Fruit fly (Drosophila melanogaster): Measurements from ENCODE around the gene mura.

The mura gene

dm6 chr3R:9581089-9581520, 29.5 kb upstream of the mura start, which contains the start of gene CG8301 (continued):
- TF ChIP-seq row (GFP tag; IDR thresholded peaks at IDR 0.05) (peak; percentile 68), MESR4 (GFP tag; optimal IDR thresholded peaks at IDR 0.05) (peak; percentile 4), slbo (GFP tag; IDR thresholded peaks at IDR 0.05) (no peak), unc-4 (GFP tag; IDR thresholded peaks at IDR 0.05; ENCODE audit: partially characterized antibody) (0 out of 2 replicates have a peak, but pooled peaks have one; percentile 20), grau (tag; optimal IDR thresholded peaks at IDR 0.05) (peak; percentile 41), HLH3B (GFP tag; IDR thresholded peaks at IDR 0.05) (0 out of 2 replicates have a peak, but pooled peaks have one; percentile 4), Myb (GFP tag; optimal IDR thresholded peaks at IDR 0.05) (peak; percentile 3), hkb (optimal IDR thresholded peaks at IDR 0.05) (no peak), hkb (GFP tag; IDR thresholded peaks at IDR 0.05) (peak; percentile 70), crol (GFP tag; IDR thresholded peaks at IDR 0.05) (peak; percentile 13; the same call in 1 of the 2 replicates), NfI (GFP tag; optimal IDR thresholded peaks at IDR 0.05) (peak; percentile 22), Blimp-1 (GFP tag; optimal IDR thresholded peaks at IDR 0.05) (peak; percentile 7), fd102C (GFP tag; optimal IDR thresholded peaks at IDR 0.05) (no peak), Ptx1 (GFP tag; IDR thresholded peaks at IDR 0.05) (0 out of 2 replicates have a peak, but pooled peaks have one; percentile 10), CG9609 (GFP tag; optimal IDR thresholded peaks at IDR 0.05) (no peak), Asciz (GFP tag; optimal IDR thresholded peaks at IDR 0.05) (peak; percentile 34), CG15269 (tag; optimal IDR thresholded peaks at IDR 0.05) (peak; percentile 52), Hmr (GFP tag; optimal IDR thresholded peaks at IDR 0.05) (peak; percentile 49), Ets65A (GFP tag) (no peak), sim (GFP tag; IDR thresholded peaks at IDR 0.05) (no peak), CG10979 (tag; optimal IDR thresholded peaks at IDR 0.05) (peak; percentile 9), Nf-YC (tag; optimal IDR thresholded peaks at IDR 0.05) (peak; percentile 24), usp (GFP tag; optimal IDR thresholded peaks at IDR 0.05) (no peak), D19A (tag; optimal IDR thresholded peaks at IDR 0.05) (peak; percentile 22), Spps (tag; optimal IDR thresholded peaks at IDR 0.05) (no peak), CG16815 (GFP tag; optimal IDR thresholded peaks at IDR 0.05) (no peak), CG9727 (GFP tag; optimal IDR thresholded peaks at IDR 0.05) (no peak), ewg (GFP tag; optimal IDR thresholded peaks at IDR 0.05) (peak; percentile 87), CG6654 (GFP tag; optimal IDR thresholded peaks at IDR 0.05) (no peak), cwo (GFP tag; optimal IDR thresholded peaks at IDR 0.05) (peak; percentile 17), CG12155 (GFP tag; optimal IDR thresholded peaks at IDR 0.05) (peak; percentile 20), CG1792 (GFP tag; optimal IDR thresholded peaks at IDR 0.05) (no peak), CG18262 (tag; optimal IDR thresholded peaks at IDR 0.05) (peak; percentile 16), dpn (GFP tag; optimal IDR thresholded peaks at IDR 0.05) (peak in 1 of 2 experiments; percentile 30), klu (GFP tag; IDR thresholded peaks at IDR 0.05) (no peak), schlank (tag; optimal IDR thresholded peaks at IDR 0.05) (no peak), CG16779 (GFP tag; IDR thresholded peaks at IDR 0.05) (peak; percentile 69; the same call in 1 of the 2 replicates), sens (GFP tag) (peak; percentile 72), E2f1 (GFP tag; IDR thresholded peaks at IDR 0.05) (no peak), Doc3 (GFP tag; IDR thresholded peaks at IDR 0.05; ENCODE audit: partially characterized antibody) (no peak), Bteb2 (GFP tag; optimal IDR thresholded peaks at IDR 0.05) (peak; percentile 8), CG2120 (GFP tag; optimal IDR thresholded peaks at IDR 0.05) (peak; percentile 60), CG12391 (tag; optimal IDR thresholded peaks at IDR 0.05) (peak; percentile 53), pho (GFP tag; optimal IDR thresholded peaks at IDR 0.05) (peak; percentile 10), pan (optimal IDR thresholded peaks at IDR 0.05) (no peak), pan (GFP tag; optimal IDR thresholded peaks at IDR 0.05 in 1 of 2, IDR thresholded peaks at IDR 0.05 in 1 of 2) (peak in 1 of 2 experiments; percentile 40), CG14014 (GFP tag; IDR thresholded peaks at IDR 0.05) (peak; percentile 38; the same call in 1 of the 2 replicates), ATbp (GFP tag; optimal IDR thresholded peaks at IDR 0.05) (peak; percentile 1), Xrp1 (GFP tag; IDR thresholded peaks at IDR 0.05) (0 out of 2 replicates have a peak, but pooled peaks have one; percentile 17), br (optimal IDR thresholded peaks at IDR 0.05) (no peak), bsh (GFP tag; optimal IDR thresholded peaks at IDR 0.05) (peak in 1 of 2 experiments; percentile 15)
